Worm (Caenorhabditis elegans): ENCODE results near the gene mrps-17.

The mrps-17 gene

DNA sequence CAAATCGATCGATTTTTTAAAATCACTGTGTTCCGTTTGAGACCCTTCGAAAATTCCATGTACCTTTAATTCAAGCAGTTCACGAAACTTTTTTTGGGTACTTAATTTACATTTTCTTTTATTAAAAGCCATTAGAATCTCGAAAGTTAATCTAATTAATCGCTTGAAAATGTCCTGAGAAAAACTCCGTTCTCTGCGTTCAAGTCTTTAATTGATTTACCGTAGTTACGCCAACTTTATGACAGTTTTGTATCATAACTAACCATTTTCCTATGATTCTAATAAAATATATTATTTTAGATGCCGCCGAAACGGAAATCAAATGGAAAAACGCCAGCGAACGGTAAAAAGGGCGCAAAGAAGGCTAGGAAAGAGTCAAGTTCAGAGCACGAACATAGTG is 22.6 kb upstream of the mrps-17 start, which contains the start of gene jhdm-1:
Gene jhdm-1 (plus strand): TSS at position 301 of the 400 bp plus-strand sequence.
- TF ChIP-seq blmp-1 (tag; optimal IDR thresholded peaks at IDR 0.05; ENCODE audit: insufficient read depth): no peak
- no peak for TF ChIP-seq F13H6.1 (tag; optimal IDR thresholded peaks at IDR 0.05)
- no peak for TF ChIP-seq unc-62 (GFP tag; optimal IDR thresholded peaks at IDR 0.05)
- TF ChIP-seq snpc-4 (tag; optimal IDR thresholded peaks at IDR 0.05): no peak
- no peak for TF ChIP-seq nhr-12 (tag; optimal IDR thresholded peaks at IDR 0.05)
- no peak for TF ChIP-seq alr-1 (tag; optimal IDR thresholded peaks at IDR 0.05)
- TF ChIP-seq Y55F3AM.14 (GFP tag; optimal IDR thresholded peaks at IDR 0.05): no peak
- TF ChIP-seq elt-3 (tag; optimal IDR thresholded peaks at IDR 0.05): no peak

DNA sequence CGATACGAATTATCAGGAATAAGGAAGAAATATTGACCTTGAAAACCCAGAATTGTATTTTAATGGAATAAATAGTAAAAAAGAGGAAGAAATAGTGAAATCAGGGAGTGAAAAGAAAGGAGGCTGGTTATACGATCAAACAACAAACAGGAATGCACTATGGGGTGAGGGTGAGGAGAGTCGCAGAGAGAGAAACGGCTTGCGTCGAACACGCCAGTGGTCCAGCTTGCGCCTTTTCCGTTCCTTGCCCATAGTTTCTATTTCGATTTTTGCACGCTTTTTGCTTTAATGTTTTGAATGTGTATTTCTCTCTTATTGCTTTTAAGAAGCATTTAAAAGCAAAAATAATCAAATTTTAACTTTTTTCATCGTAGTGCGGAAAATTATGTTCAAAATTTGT is 22.1 kb upstream of the mrps-17 start:
- TF ChIP-seq sem-4 (tag; optimal IDR thresholded peaks at IDR 0.05) (peak; percentile 90), ceh-82 (tag; optimal IDR thresholded peaks at IDR 0.05) (no peak), peb-1 (tag; optimal IDR thresholded peaks at IDR 0.05) (no peak), snpc-4 (tag; optimal IDR thresholded peaks at IDR 0.05) (peak; percentile 41), lin-11 (tag; optimal IDR thresholded peaks at IDR 0.05) (peak; percentile 67), nhr-21 (tag; optimal IDR thresholded peaks at IDR 0.05) (peak; percentile 62), gmeb-1 (tag; optimal IDR thresholded peaks at IDR 0.05) (peak; percentile 77), nhr-23 (tag; optimal IDR thresholded peaks at IDR 0.05) (no peak), lin-13 (GFP tag; optimal IDR thresholded peaks at IDR 0.05) (peak; percentile 88), sma-9 (GFP tag; optimal IDR thresholded peaks at IDR 0.05) (peak; percentile 83), sma-9 (tag; optimal IDR thresholded peaks at IDR 0.05) (no peak), ceh-16 (tag; optimal IDR thresholded peaks at IDR 0.05) (peak; percentile 4), mab-5 (tag; optimal IDR thresholded peaks at IDR 0.05) (peak; percentile 33), egl-27 (tag; optimal IDR thresholded peaks at IDR 0.05) (peak; percentile 65), nhr-11 (tag; optimal IDR thresholded peaks at IDR 0.05) (no peak), zag-1 (tag; optimal IDR thresholded peaks at IDR 0.05) (peak; percentile 66), unc-39 (tag; optimal IDR thresholded peaks at IDR 0.05) (no peak), nhr-25 (tag; optimal IDR thresholded peaks at IDR 0.05) (peak; percentile 78), blmp-1 (tag; optimal IDR thresholded peaks at IDR 0.05; ENCODE audit: insufficient read depth) (peak; percentile 89), ama-1 (optimal IDR thresholded peaks at IDR 0.05) (no peak), aly-2 (tag; optimal IDR thresholded peaks at IDR 0.05) (peak; percentile 17), unc-55 (GFP tag; optimal IDR thresholded peaks at IDR 0.05) (peak; percentile 95), C34F6.9 (tag; optimal IDR thresholded peaks at IDR 0.05) (peak; percentile 85), fos-1 (tag; optimal IDR thresholded peaks at IDR 0.05) (peak; percentile 86), elt-1 (tag; optimal IDR thresholded peaks at IDR 0.05) (no peak), mbf-1 (tag; optimal IDR thresholded peaks at IDR 0.05) (no peak), sma-3 (GFP tag; optimal IDR thresholded peaks at IDR 0.05) (peak; percentile 80), lsy-2 (tag; optimal IDR thresholded peaks at IDR 0.05) (peak; percentile 48 to 93), crh-2 (tag; optimal IDR thresholded peaks at IDR 0.05) (peak; percentile 82), skn-1 (tag; optimal IDR thresholded peaks at IDR 0.05) (peak; percentile 69), mdl-1 (tag; optimal IDR thresholded peaks at IDR 0.05) (peak; percentile 20 to 55), R02D3.7 (tag; optimal IDR thresholded peaks at IDR 0.05) (no peak), nhr-129 (tag; optimal IDR thresholded peaks at IDR 0.05) (peak; percentile 94), F13H6.1 (tag; optimal IDR thresholded peaks at IDR 0.05) (peak; percentile 84), nhr-6 (tag; optimal IDR thresholded peaks at IDR 0.05) (peak; percentile 71), ztf-4 (tag; optimal IDR thresholded peaks at IDR 0.05) (peak; percentile 83), nhr-77 (tag; optimal IDR thresholded peaks at IDR 0.05) (no peak), Y55F3AM.14 (GFP tag; optimal IDR thresholded peaks at IDR 0.05) (peak; percentile 37)

DNA sequence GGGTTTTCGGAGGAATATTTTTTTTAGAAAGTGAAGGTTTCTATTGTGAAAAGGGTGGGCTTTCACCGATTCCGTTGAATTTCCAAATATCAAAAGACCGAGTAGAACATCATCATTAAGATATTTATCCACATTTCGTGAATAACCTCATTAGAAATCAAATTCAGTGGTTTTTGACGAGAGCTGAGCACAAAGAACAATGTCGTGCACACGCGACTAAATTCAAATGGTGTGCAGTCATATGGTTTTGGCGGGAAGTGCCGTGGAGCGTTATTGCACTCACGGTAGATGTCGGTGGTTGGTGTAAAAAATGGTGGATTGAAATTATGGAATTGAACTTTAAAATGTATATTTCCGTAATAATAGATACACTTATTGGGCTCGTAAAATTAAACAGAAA is 21.1 kb upstream of the mrps-17 start:
- peak; percentile 25 for TF ChIP-seq nhr-129 (tag; optimal IDR thresholded peaks at IDR 0.05)
- TF ChIP-seq unc-62 (GFP tag; optimal IDR thresholded peaks at IDR 0.05): no peak
- peak in 1 of 2 experiments; percentile 15 for TF ChIP-seq lsy-2 (tag; optimal IDR thresholded peaks at IDR 0.05)
- TF ChIP-seq C34F6.9 (tag; optimal IDR thresholded peaks at IDR 0.05): peak; percentile 38
- TF ChIP-seq unc-55 (GFP tag; optimal IDR thresholded peaks at IDR 0.05): peak; percentile 40
- TF ChIP-seq lin-11 (tag; optimal IDR thresholded peaks at IDR 0.05): no peak
- TF ChIP-seq mdl-1 (tag; optimal IDR thresholded peaks at IDR 0.05): no peak
